Worm (Caenorhabditis elegans): Measurements from ENCODE around the gene prx-3.

DNA sequence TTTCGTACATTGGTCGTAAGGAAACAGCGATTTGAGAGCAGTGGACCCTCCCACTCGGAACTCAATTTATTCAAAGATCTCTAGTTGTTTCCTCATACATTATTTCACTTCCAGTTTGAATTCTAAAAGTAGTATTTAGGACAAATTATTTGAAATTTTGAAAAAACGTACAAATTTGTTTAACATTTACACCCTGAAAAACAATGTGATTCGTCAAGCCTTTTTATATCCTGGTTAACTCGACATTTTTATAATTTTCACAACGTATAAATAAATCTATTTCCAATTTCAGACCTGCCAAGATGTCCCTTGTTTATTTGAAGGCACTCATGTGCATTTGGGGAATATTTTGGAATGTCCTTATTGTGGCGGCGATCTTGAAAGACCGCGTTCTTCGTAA is 2.8 kb upstream of the prx-3 start, which contains the start of gene C15H9.3:
- TF ChIP-seq W03F9.2 (tag; optimal IDR thresholded peaks at IDR 0.05), result no peak
- no peak for TF ChIP-seq him-1 (tag; optimal IDR thresholded peaks at IDR 0.05)

Measured in whole organism, L4/young adult.